Worm (Caenorhabditis elegans) whole organism, young adult: ENCODE data around the gene C15H9.2.

Experiments used
- Y79H2A.3 ChIP-seq: fragments of 200-800 bp; sonication (Bioruptor generic); conservative IDR thresholded peaks from 2 replicates; pipeline ENCODE4 v1.3.6; 2022; ENCODE audit warnings: missing genetic modification reagents, missing genetic modification characterization, missing compliant biosample characterization
- ama-1 ChIP-seq, 3 experiments: fragments of 150-350 bp in 1 of 3; sonication (generic microtip) in 2 of 3; optimal IDR thresholded peaks; 2 replicates each; lab custom pipeline; 2014 to 2018; ENCODE audit warnings: missing biosample characterization in 2 of 3, missing genetic modification characterization in 2 of 3, missing genetic modification reagents in 2 of 3
- attf-3 ChIP-seq: fragments of 200-800 bp; sonication (Bioruptor generic); conservative IDR thresholded peaks from 2 replicates; pipeline ENCODE4 v1.3.6; 2022; ENCODE audit warnings: missing genetic modification reagents, missing genetic modification characterization, missing compliant biosample characterization
- dpl-1 ChIP-seq: fragments of 150-350 bp; optimal IDR thresholded peaks from 2 replicates; lab custom pipeline; 2014; ENCODE audit warnings: missing biosample characterization, missing genetic modification reagents, missing genetic modification characterization
- egl-44 ChIP-seq: fragments of 200-800 bp; sonication (Bioruptor generic); IDR thresholded peaks from 2 replicates; pipeline ENCODE4 v1.3.6; 2022; ENCODE audit warnings: missing genetic modification reagents, missing genetic modification characterization, missing compliant biosample characterization
- hlh-12 ChIP-seq: sonication (generic microtip); optimal IDR thresholded peaks from 2 replicates; lab custom pipeline; 2016; ENCODE audit warnings: missing genetic modification characterization, missing compliant biosample characterization
- let-526 ChIP-seq: fragments of 200-800 bp; sonication (Bioruptor generic); IDR thresholded peaks from 2 replicates; pipeline ENCODE4 v1.3.6; 2022; ENCODE audit warnings: missing genetic modification reagents, missing genetic modification characterization, missing compliant biosample characterization
- lin-35 ChIP-seq, 3 experiments: fragments of 150-350 bp in 2 of 3; sonication (generic microtip) in 1 of 3; optimal IDR thresholded peaks; 2 replicates each; lab custom pipeline; 2014 to 2018; ENCODE audit warnings: missing biosample characterization in 3 of 3, missing genetic modification characterization in 3 of 3, missing genetic modification reagents in 3 of 3
- lin-54 ChIP-seq: fragments of 200-800 bp; sonication (Bioruptor generic); optimal IDR thresholded peaks from 2 replicates; lab custom pipeline; 2018; ENCODE audit warnings: mild to moderate bottlenecking, missing genetic modification characterization, missing compliant biosample characterization
- snpc-4 ChIP-seq, 5 experiments: fragments of 150-350 bp in 1 of 5; sonication (generic microtip) in 4 of 5; optimal IDR thresholded peaks; 2 replicates each; lab custom pipeline; 2014 to 2018; ENCODE audit warnings: missing genetic modification characterization in 5 of 5, missing biosample characterization in 3 of 5, antibody characterized with exemption in 2 of 5, mild to moderate bottlenecking in 2 of 5, missing compliant biosample characterization in 2 of 5, missing genotype in 2 of 5, moderate library complexity in 2 of 5, missing genetic modification reagents in 1 of 5
- unc-62 ChIP-seq: fragments of 150-350 bp; optimal IDR thresholded peaks from 2 replicates; lab custom pipeline; 2014; ENCODE audit warnings: missing biosample characterization, missing genetic modification reagents, missing genetic modification characterization
- ztf-6 ChIP-seq: fragments of 200-800 bp; sonication (Bioruptor generic); IDR thresholded peaks from 2 replicates; pipeline ENCODE4 v1.3.6; 2022; ENCODE audit warnings: missing genetic modification reagents, missing genetic modification characterization, missing compliant biosample characterization

DNA sequence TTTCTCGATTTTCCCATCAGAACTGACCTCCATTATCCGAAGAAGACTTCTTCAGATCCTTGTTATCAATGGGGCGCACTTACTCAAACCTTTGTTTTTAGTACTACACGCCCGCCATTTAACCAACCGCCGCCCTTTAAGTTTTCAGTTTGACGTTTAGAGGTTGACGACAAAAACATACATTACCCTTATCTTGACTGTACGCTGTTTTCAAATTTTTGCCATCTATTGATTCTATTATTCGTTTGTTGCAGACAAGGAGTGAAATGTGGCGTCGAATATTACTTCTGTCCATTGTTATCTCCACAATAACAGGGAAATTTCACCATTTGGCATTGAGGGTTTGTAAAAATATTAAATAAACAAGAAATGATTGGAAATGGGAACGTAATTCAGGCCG lies 25.3 kb upstream of the C15H9.2 start, which contains the start of gene C15H9.5:
- TF ChIP-seq ama-1 (optimal IDR thresholded peaks at IDR 0.05; lab: Kevin White, UChicago) (no peak), ama-1 (GFP tag; optimal IDR thresholded peaks at IDR 0.05; lab: Kevin White, UChicago) (no peak), let-526 (GFP tag; lab: Robert Waterston, UW) (no peak), dpl-1 (GFP tag; lab: Kevin White, UChicago) (no peak), Y79H2A.3 (GFP tag; lab: Robert Waterston, UW) (no peak), unc-62 (GFP tag; lab: Kevin White, UChicago) (no peak), hlh-12 (no peak), snpc-4 (GFP tag; optimal IDR thresholded peaks at IDR 0.05; lab: Kevin White, UChicago) (no peak), snpc-4 (tag; optimal IDR thresholded peaks at IDR 0.05; lab: Kevin White, UChicago) (peak in 1 of 4 experiments; percentile 4), lin-35 (GFP tag; optimal IDR thresholded peaks at IDR 0.05; lab: Kevin White, UChicago) (no peak), egl-44 (no peak), ztf-6 (GFP tag; lab: Robert Waterston, UW) (no peak), attf-3 (no peak), lin-54 (GFP tag; lab: Kevin White, UChicago) (no peak)
